Worm (Caenorhabditis elegans) whole organism, young adult: ENCODE results near the gene gcy-14.

ENCODE experiments used
- B0035.1 ChIP-seq: sonication (generic microtip); optimal IDR thresholded peaks from 2 replicates; lab custom pipeline; 2016; ENCODE audit warnings: missing genetic modification characterization, mild to moderate bottlenecking, missing compliant biosample characterization, missing genotype, missing genetic modification reagents
- B0336.3 ChIP-seq: fragments of 200-800 bp; sonication (Bioruptor generic); IDR thresholded peaks from 2 replicates; pipeline ENCODE4 v1.3.6; 2022; ENCODE audit warnings: missing genetic modification characterization, missing compliant biosample characterization
- C06A6.2 ChIP-seq: fragments of 200-800 bp; sonication (Bioruptor generic); conservative IDR thresholded peaks from 2 replicates; pipeline ENCODE4 v1.3.6; 2022; ENCODE audit warnings: missing genetic modification characterization, missing compliant biosample characterization
- F23B12.7 ChIP-seq: sonication (generic microtip); optimal IDR thresholded peaks from 2 replicates; lab custom pipeline; 2017; ENCODE audit warnings: missing genetic modification characterization, mild to moderate bottlenecking, missing compliant biosample characterization, antibody characterized with exemption, moderate library complexity; ENCODE audit not compliant: insufficient read depth
- F39B2.1 ChIP-seq: fragments of 200-800 bp; sonication (Bioruptor generic); IDR thresholded peaks from 2 replicates; pipeline ENCODE4 v1.3.6; 2022; ENCODE audit warnings: missing genetic modification reagents, missing genetic modification characterization, missing compliant biosample characterization
- K12H6.12 ChIP-seq: fragments of 200-800 bp; sonication (Bioruptor generic); optimal IDR thresholded peaks from 2 replicates; lab custom pipeline; 2018; ENCODE audit warnings: mild to moderate bottlenecking, missing genetic modification characterization, missing compliant biosample characterization
- ZK185.1 ChIP-seq: sonication (generic microtip); optimal IDR thresholded peaks from 2 replicates; lab custom pipeline; 2016; ENCODE audit warnings: mild to moderate bottlenecking, missing genetic modification characterization, missing compliant biosample characterization; ENCODE audit not compliant: poor library complexity, severe bottlenecking
- ama-1 ChIP-seq, 3 experiments: fragments of 150-350 bp in 1 of 3; sonication (generic microtip) in 2 of 3; optimal IDR thresholded peaks; 2 replicates each; lab custom pipeline; 2014 to 2018; ENCODE audit warnings: missing biosample characterization in 2 of 3, missing genetic modification characterization in 2 of 3, missing genetic modification reagents in 2 of 3
- atf-7 ChIP-seq: sonication (generic microtip); optimal IDR thresholded peaks from 2 replicates; lab custom pipeline; 2017; ENCODE audit warnings: mild to moderate bottlenecking, missing genetic modification characterization, missing compliant biosample characterization
- bed-2 ChIP-seq: fragments of 200-800 bp; sonication (Bioruptor generic); IDR thresholded peaks from 2 replicates; pipeline ENCODE4 v1.3.6; 2022; ENCODE audit warnings: missing genetic modification reagents, missing genetic modification characterization, missing compliant biosample characterization
- cebp-1 ChIP-seq, 2 experiments: fragments of 200-800 bp in 1 of 2; sonication (Bioruptor generic) in 1 of 2; sonication (generic microtip) in 1 of 2; IDR thresholded peaks in 1 of 2; optimal IDR thresholded peaks in 1 of 2; 2 replicates each; pipeline versions ENCODE4 v1.3.6 to Lab custom; 2017 to 2022; ENCODE audit warnings: missing compliant biosample characterization in 2 of 2, missing genetic modification characterization in 2 of 2, mild to moderate bottlenecking in 1 of 2, missing genetic modification reagents in 1 of 2, moderate library complexity in 1 of 2
- ceh-27 ChIP-seq: fragments of 200-800 bp; sonication (Bioruptor generic); optimal IDR thresholded peaks from 2 replicates; lab custom pipeline; 2018; ENCODE audit warnings: mild to moderate bottlenecking, missing genetic modification characterization, moderate library complexity, missing compliant biosample characterization
- ceh-40 ChIP-seq: fragments of 200-800 bp; sonication (Bioruptor generic); IDR thresholded peaks from 2 replicates; pipeline ENCODE4 v1.3.6; 2022; ENCODE audit warnings: missing genetic modification characterization, missing compliant biosample characterization
- ceh-79 ChIP-seq: sonication (generic microtip); optimal IDR thresholded peaks from 2 replicates; lab custom pipeline; 2017; ENCODE audit warnings: mild to moderate bottlenecking, missing genetic modification characterization, missing compliant biosample characterization
- chd-7 ChIP-seq: sonication (generic microtip); optimal IDR thresholded peaks from 2 replicates; lab custom pipeline; 2016; ENCODE audit warnings: mild to moderate bottlenecking, missing genetic modification characterization, moderate library complexity, missing compliant biosample characterization
- dox-1 ChIP-seq: fragments of 200-800 bp; sonication (Bioruptor generic); IDR thresholded peaks from 2 replicates; pipeline ENCODE4 v1.3.6; 2022; ENCODE audit warnings: missing genetic modification reagents, missing genetic modification characterization, missing compliant biosample characterization
- egl-18 ChIP-seq: fragments of 200-800 bp; sonication (Bioruptor generic); IDR thresholded peaks from 2 replicates; pipeline ENCODE4 v1.3.6; 2022; ENCODE audit warnings: missing genetic modification reagents, missing genetic modification characterization, missing compliant biosample characterization
- ekl-4 ChIP-seq: fragments of 200-800 bp; sonication (Bioruptor generic); IDR thresholded peaks from 2 replicates; pipeline ENCODE4 v1.3.6; 2022; ENCODE audit warnings: missing genetic modification reagents, missing genetic modification characterization, missing compliant biosample characterization
- ets-4 ChIP-seq: fragments of 200-800 bp; sonication (Bioruptor generic); optimal IDR thresholded peaks from 2 replicates; lab custom pipeline; 2018; ENCODE audit warnings: mild to moderate bottlenecking, missing genetic modification characterization, missing compliant biosample characterization
- fkh-3 ChIP-seq: sonication (generic microtip); optimal IDR thresholded peaks from 2 replicates; lab custom pipeline; 2016; ENCODE audit warnings: mild to moderate bottlenecking, missing genetic modification characterization, missing compliant biosample characterization
- gei-17 ChIP-seq: fragments of 200-800 bp; sonication (Bioruptor generic); optimal IDR thresholded peaks from 2 replicates; lab custom pipeline; 2018; ENCODE audit warnings: mild to moderate bottlenecking, missing genetic modification characterization, missing compliant biosample characterization
- hlh-12 ChIP-seq: sonication (generic microtip); optimal IDR thresholded peaks from 2 replicates; lab custom pipeline; 2016; ENCODE audit warnings: missing genetic modification characterization, missing compliant biosample characterization
- hrde-1 ChIP-seq: sonication (generic microtip); optimal IDR thresholded peaks from 2 replicates; lab custom pipeline; 2016; ENCODE audit warnings: missing genetic modification characterization, mild to moderate bottlenecking, missing compliant biosample characterization, moderate library complexity, missing genotype, missing genetic modification reagents, borderline replicate concordance
- hsf-1 ChIP-seq: fragments of 200-800 bp; sonication (Bioruptor generic); IDR thresholded peaks from 2 replicates; pipeline ENCODE4 v1.3.6; 2022; ENCODE audit warnings: missing genetic modification reagents, missing genetic modification characterization, missing compliant biosample characterization
- let-526 ChIP-seq: fragments of 200-800 bp; sonication (Bioruptor generic); IDR thresholded peaks from 2 replicates; pipeline ENCODE4 v1.3.6; 2022; ENCODE audit warnings: missing genetic modification reagents, missing genetic modification characterization, missing compliant biosample characterization
- let-607 ChIP-seq, 2 experiments: fragments of 200-800 bp in 1 of 2; sonication (Bioruptor generic) in 1 of 2; sonication (generic microtip) in 1 of 2; optimal IDR thresholded peaks; 2 replicates each; lab custom pipeline; 2016 to 2018; ENCODE audit warnings: mild to moderate bottlenecking in 2 of 2, missing compliant biosample characterization in 2 of 2, missing genetic modification characterization in 2 of 2, moderate library complexity in 2 of 2, missing genotype in 1 of 2
- lin-26 ChIP-seq: fragments of 200-800 bp; sonication (Bioruptor generic); IDR thresholded peaks from 2 replicates; pipeline ENCODE4 v1.3.6; 2022; ENCODE audit warnings: missing genetic modification reagents, missing genetic modification characterization, missing compliant biosample characterization
- lin-54 ChIP-seq: fragments of 200-800 bp; sonication (Bioruptor generic); optimal IDR thresholded peaks from 2 replicates; lab custom pipeline; 2018; ENCODE audit warnings: mild to moderate bottlenecking, missing genetic modification characterization, missing compliant biosample characterization
- mcd-1 ChIP-seq: fragments of 200-800 bp; sonication (Bioruptor generic); IDR thresholded peaks from 2 replicates; pipeline ENCODE4 v1.3.6; 2022; ENCODE audit warnings: missing genetic modification reagents, missing genetic modification characterization, missing compliant biosample characterization
- nfya-1 ChIP-seq: sonication (generic microtip); optimal IDR thresholded peaks from 2 replicates; lab custom pipeline; 2017; ENCODE audit warnings: antibody characterized with exemption, missing compliant biosample characterization, missing genetic modification characterization, borderline replicate concordance; ENCODE audit not compliant: insufficient read depth
- nfyb-1 ChIP-seq: fragments of 200-800 bp; sonication (Bioruptor generic); IDR thresholded peaks from 2 replicates; pipeline ENCODE4 v1.3.6; 2022; ENCODE audit warnings: missing genetic modification reagents, missing genetic modification characterization, missing compliant biosample characterization
- nhr-80 ChIP-seq: sonication (generic microtip); optimal IDR thresholded peaks from 2 replicates; lab custom pipeline; 2016; ENCODE audit warnings: missing genetic modification characterization, missing compliant biosample characterization
- nhr-90 ChIP-seq: sonication (generic microtip); optimal IDR thresholded peaks from 2 replicates; lab custom pipeline; 2016; ENCODE audit warnings: missing genotype, mild to moderate bottlenecking, missing genetic modification characterization, missing compliant biosample characterization
- pha-4 ChIP-seq: fragments of 150-350 bp; sonication (generic microtip); optimal IDR thresholded peaks from 2 replicates; lab custom pipeline; 2014; ENCODE audit warnings: missing biosample characterization, missing genetic modification reagents, missing genetic modification characterization
- rec-8 ChIP-seq, 2 experiments: sonication (generic microtip); optimal IDR thresholded peaks; 2 replicates each; lab custom pipeline; 2016; ENCODE audit warnings: mild to moderate bottlenecking in 2 of 2, missing genetic modification characterization in 2 of 2, missing genetic modification reagents in 2 of 2, missing genotype in 2 of 2, missing biosample characterization in 1 of 2, missing compliant biosample characterization in 1 of 2, moderate library complexity in 1 of 2
- repo-1 ChIP-seq: sonication (generic microtip); optimal IDR thresholded peaks from 2 replicates; lab custom pipeline; 2017; ENCODE audit warnings: mild to moderate bottlenecking, missing genetic modification characterization, missing compliant biosample characterization
- snpc-3.4 ChIP-seq: sonication (generic microtip); optimal IDR thresholded peaks from 2 replicates; lab custom pipeline; 2017; ENCODE audit warnings: missing genetic modification characterization, mild to moderate bottlenecking, missing compliant biosample characterization, antibody characterized with exemption, moderate library complexity, missing genotype, missing genetic modification reagents
- snpc-4 ChIP-seq, 5 experiments: fragments of 150-350 bp in 1 of 5; sonication (generic microtip) in 4 of 5; optimal IDR thresholded peaks; 2 replicates each; lab custom pipeline; 2014 to 2018; ENCODE audit warnings: missing genetic modification characterization in 5 of 5, missing biosample characterization in 3 of 5, antibody characterized with exemption in 2 of 5, mild to moderate bottlenecking in 2 of 5, missing compliant biosample characterization in 2 of 5, missing genotype in 2 of 5, moderate library complexity in 2 of 5, missing genetic modification reagents in 1 of 5
- somi-1 ChIP-seq: fragments of 200-800 bp; sonication (Bioruptor generic); optimal IDR thresholded peaks from 2 replicates; lab custom pipeline; 2018; ENCODE audit warnings: mild to moderate bottlenecking, missing genetic modification characterization, missing compliant biosample characterization
- tbp1 ChIP-seq: fragments of 200-800 bp; sonication (Bioruptor generic); optimal IDR thresholded peaks from 2 replicates; lab custom pipeline; 2018; ENCODE audit warnings: mild to moderate bottlenecking, missing genetic modification characterization, missing compliant biosample characterization
- xnd-1 ChIP-seq: sonication (generic microtip); optimal IDR thresholded peaks from 2 replicates; lab custom pipeline; 2016; ENCODE audit warnings: missing genotype, missing genetic modification reagents, missing genetic modification characterization, missing compliant biosample characterization
- zfh-2 ChIP-seq: fragments of 200-800 bp; sonication (Bioruptor generic); conservative IDR thresholded peaks from 2 replicates; pipeline ENCODE4 v1.3.6; 2022; ENCODE audit warnings: missing genetic modification reagents, missing genetic modification characterization, missing compliant biosample characterization
- ztf-3 ChIP-seq: fragments of 200-800 bp; sonication (Bioruptor generic); optimal IDR thresholded peaks from 2 replicates; lab custom pipeline; 2018; ENCODE audit warnings: mild to moderate bottlenecking, missing genetic modification characterization, missing compliant biosample characterization

The gcy-14 gene

DNA sequence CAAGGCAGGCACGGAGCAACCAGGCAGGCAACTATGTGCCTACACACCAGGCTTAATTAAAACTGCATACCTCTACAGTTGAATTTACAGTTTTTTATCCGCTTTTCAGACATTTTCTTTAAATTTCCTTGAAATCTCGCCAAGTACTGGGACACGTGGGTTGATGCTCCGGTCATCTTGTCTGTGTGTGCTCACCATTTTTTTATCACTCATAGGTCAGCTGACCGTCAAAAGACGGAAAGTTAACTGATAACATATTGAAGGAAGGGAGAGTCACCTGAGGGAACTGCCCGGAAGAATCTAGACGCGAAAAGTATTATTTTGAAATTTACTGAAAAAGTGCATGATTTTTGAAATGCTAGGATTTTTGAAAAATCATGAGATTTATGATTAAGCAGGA lies 17.6 kb downstream of the gcy-14 start:
- TF ChIP-seq bed-2 (GFP tag; lab: Robert Waterston, UW) (no peak), ets-4 (GFP tag; lab: Kevin White, UChicago) (peak; percentile 62), snpc-4 (GFP tag; optimal IDR thresholded peaks at IDR 0.05; lab: Kevin White, UChicago) (no peak), snpc-4 (tag; optimal IDR thresholded peaks at IDR 0.05; lab: Kevin White, UChicago) (peak in 1 of 4 experiments; percentile 20), gei-17 (no peak), atf-7 (peak; percentile 76), let-607 (tag; optimal IDR thresholded peaks at IDR 0.05; lab: Kevin White, UChicago) (peak; percentile 14 to 49), B0336.3 (GFP tag; lab: Robert Waterston, UW) (0 out of 2 replicates have a peak, but pooled peaks have one; percentile 20), F23B12.7 (tag; lab: Kevin White, UChicago) (no peak), repo-1 (tag; lab: Kevin White, UChicago) (no peak), ceh-40 (GFP tag; lab: Robert Waterston, UW) (no peak), nhr-80 (tag; lab: Kevin White, UChicago) (peak; percentile 72), hsf-1 (GFP tag; lab: Robert Waterston, UW) (peak; percentile 82; the same call in 1 of the 2 replicates), K12H6.12 (tag; lab: Kevin White, UChicago) (no peak), lin-26 (GFP tag; lab: Robert Waterston, UW) (no peak), ceh-27 (GFP tag; lab: Kevin White, UChicago) (no peak), nfyb-1 (peak; percentile 49; the same call in 1 of the 2 replicates), dox-1 (GFP tag; lab: Robert Waterston, UW) (peak; percentile 67), cebp-1 (GFP tag; IDR thresholded peaks at IDR 0.05; lab: Robert Waterston, UW) (peak; percentile 48; the same call in 1 of the 2 replicates), cebp-1 (tag; optimal IDR thresholded peaks at IDR 0.05; lab: Kevin White, UChicago) (peak; percentile 78), somi-1 (GFP tag; lab: Kevin White, UChicago) (no peak), fkh-3 (tag; lab: Kevin White, UChicago) (no peak), tbp1 (GFP tag; lab: Kevin White, UChicago) (peak; percentile 39), chd-7 (tag; lab: Kevin White, UChicago) (peak; percentile 56), xnd-1 (no peak), ekl-4 (GFP tag; lab: Robert Waterston, UW) (peak; percentile 61; the same call in 1 of the 2 replicates), pha-4 (tag; lab: Kevin White, UChicago) (peak; percentile 82), lin-54 (peak; percentile 5), nhr-90 (tag; lab: Kevin White, UChicago) (peak; percentile 37), let-526 (GFP tag; lab: Robert Waterston, UW) (peak; percentile 48; the same call in 1 of the 2 replicates), mcd-1 (GFP tag; lab: Robert Waterston, UW) (0 out of 2 replicates have a peak, but pooled peaks have one; percentile 24), F39B2.1 (GFP tag; lab: Robert Waterston, UW) (0 out of 2 replicates have a peak, but pooled peaks have one; percentile 19), ztf-3 (peak; percentile 11)
- TF ChIP-seq, all 124 proteins: peak for 20

DNA sequence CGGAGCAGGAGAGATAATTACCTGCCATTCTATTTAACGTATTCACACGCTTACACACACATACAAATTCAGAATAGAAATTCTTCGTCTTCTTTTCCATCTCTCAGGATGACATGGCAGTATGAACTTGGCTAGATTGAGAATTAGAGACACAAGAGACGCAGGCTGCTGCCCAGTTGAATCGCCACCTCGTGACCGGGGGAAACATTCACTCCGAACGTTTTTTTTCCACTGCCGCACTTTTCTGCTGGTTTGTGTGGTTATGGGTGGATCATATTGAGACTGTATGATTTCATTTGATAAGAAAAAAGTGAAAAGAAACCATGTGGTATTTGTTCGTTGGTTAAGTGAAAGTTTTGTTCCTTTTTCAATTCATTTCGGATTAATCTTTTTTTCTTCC lies 18.5 kb downstream of the gcy-14 start:
- TF ChIP-seq ZK185.1 (tag; lab: Kevin White, UChicago) (peak; percentile 53), B0336.3 (GFP tag; lab: Robert Waterston, UW) (peak; percentile 50; the same call in 1 of the 2 replicates), hrde-1 (tag; lab: Kevin White, UChicago) (no peak), egl-18 (no peak), snpc-3.4 (tag; lab: Kevin White, UChicago) (peak; percentile 4), hlh-12 (tag; lab: Kevin White, UChicago) (no peak), mcd-1 (GFP tag; lab: Robert Waterston, UW) (peak; percentile 45), ama-1 (optimal IDR thresholded peaks at IDR 0.05; lab: Kevin White, UChicago) (no peak), ama-1 (GFP tag; optimal IDR thresholded peaks at IDR 0.05; lab: Kevin White, UChicago) (no peak), chd-7 (tag; lab: Kevin White, UChicago) (peak; percentile 80), atf-7 (peak; percentile 69), B0035.1 (tag; lab: Kevin White, UChicago) (no peak), snpc-4 (GFP tag; optimal IDR thresholded peaks at IDR 0.05; lab: Kevin White, UChicago) (no peak), snpc-4 (tag; optimal IDR thresholded peaks at IDR 0.05; lab: Kevin White, UChicago) (peak in 3 of 4 experiments; percentile 19 to 49 (median 39)), ceh-79 (no peak), nfya-1 (tag; lab: Kevin White, UChicago) (no peak), C06A6.2 (GFP tag; lab: Robert Waterston, UW) (peak; percentile 42; the same call in 1 of the 2 replicates), K12H6.12 (tag; lab: Kevin White, UChicago) (peak; percentile 37), zfh-2 (GFP tag; lab: Robert Waterston, UW) (peak; percentile 57; the same call in 1 of the 2 replicates), F23B12.7 (tag; lab: Kevin White, UChicago) (peak; percentile 50), rec-8 (tag; optimal IDR thresholded peaks at IDR 0.05; lab: Kevin White, UChicago) (no peak)
